Fruit fly (Drosophila melanogaster): Measurements from ENCODE around the gene ro.

The ro gene

DNA sequence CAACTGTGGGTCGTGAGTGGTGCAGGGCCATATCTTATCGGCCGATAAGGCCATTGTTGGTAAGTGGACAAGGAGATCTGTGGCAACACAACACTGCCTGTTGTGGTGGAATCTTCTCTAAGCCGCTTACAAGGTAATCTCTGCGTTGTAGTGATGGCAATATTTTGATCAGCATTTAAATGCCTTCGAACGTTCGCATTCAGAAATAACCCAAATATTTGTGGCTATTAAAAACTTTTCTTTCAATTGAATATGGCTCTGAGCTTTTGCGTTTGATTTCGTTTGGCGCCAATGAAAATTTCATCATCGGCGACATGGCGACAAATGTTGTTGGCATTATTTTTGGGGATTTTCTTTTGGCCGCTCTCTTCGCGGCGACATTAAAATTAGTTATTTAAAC lies 9.5 kb upstream of the ro start:
- no peak for TF ChIP-seq CG17801 (GFP tag; optimal IDR thresholded peaks at IDR 0.05; ENCODE audit: partially characterized antibody)

DNA sequence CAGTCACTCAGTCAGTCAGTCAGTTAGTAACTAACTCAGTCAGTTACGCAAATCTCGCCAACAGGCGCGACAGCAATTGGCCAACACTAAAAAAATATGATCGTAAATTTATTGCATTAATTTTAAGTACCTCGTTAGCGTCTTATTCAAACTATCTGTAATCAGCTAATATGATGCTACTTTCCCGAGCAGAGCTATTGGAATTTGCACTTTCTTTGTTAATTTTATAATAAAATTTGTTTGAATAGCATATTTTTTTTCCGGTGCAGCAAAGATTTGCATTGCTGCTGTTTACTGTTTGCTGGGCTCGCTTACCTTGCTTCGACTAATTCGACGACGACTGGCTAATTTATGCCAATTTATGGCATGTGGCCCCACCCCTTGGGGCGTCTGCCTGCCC lies 9.1 kb upstream of the ro start:
- TF ChIP-seq CG17801 (GFP tag; optimal IDR thresholded peaks at IDR 0.05; ENCODE audit: partially characterized antibody) = no peak

DNA sequence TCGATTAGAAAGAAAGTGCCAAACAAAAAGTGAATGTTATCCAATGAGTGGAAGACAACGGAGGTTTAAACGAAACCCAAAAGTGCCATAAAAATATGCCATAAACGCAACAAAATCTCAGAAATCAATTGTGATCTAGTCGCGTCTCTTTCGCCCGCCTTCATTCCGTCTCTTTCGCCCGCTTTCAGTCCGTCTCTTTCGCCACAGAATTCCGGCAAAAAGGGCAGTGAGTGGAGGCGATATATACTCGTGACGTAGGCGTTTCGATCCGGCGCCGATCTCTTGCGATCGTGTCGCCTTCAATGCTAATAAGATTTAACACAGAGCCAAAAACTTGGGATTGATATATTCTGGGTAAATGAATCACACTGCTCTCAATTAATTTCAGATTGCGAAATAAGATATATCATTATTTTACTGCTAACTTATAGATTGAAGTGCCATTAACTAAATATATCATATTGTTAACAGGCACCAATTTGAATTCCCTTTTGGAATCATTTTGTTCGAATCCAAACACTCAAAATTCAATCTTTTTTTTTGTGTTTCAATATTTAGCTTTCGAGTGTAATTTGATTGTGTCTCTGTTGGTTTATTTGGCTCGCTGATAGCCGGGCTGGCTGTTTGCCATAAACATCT lies 7.2 kb upstream of the ro start:
- TF ChIP-seq CG17801 (GFP tag; optimal IDR thresholded peaks at IDR 0.05; ENCODE audit: partially characterized antibody) = no peak

DNA sequence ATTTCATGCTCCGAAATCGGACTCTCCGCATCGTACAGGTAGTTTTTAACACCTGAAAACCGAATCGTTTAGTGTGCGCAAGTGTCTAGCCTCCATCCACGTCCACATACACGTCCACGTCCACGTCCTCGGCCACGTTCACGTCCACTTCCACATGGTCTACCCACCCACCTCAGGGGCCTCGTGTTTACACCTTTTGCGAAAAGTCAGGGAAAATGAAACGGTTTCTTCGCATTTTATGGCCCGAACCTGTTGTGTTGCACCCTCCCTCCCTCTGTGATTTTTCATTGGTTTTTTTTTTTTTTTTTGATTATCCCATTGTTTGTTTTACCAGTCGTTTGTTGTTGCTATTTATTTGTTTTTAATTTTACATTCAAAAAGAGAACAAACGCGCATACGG lies 6.2 kb upstream of the ro start:
- no peak for TF ChIP-seq CG17801 (GFP tag; optimal IDR thresholded peaks at IDR 0.05; ENCODE audit: partially characterized antibody)

DNA sequence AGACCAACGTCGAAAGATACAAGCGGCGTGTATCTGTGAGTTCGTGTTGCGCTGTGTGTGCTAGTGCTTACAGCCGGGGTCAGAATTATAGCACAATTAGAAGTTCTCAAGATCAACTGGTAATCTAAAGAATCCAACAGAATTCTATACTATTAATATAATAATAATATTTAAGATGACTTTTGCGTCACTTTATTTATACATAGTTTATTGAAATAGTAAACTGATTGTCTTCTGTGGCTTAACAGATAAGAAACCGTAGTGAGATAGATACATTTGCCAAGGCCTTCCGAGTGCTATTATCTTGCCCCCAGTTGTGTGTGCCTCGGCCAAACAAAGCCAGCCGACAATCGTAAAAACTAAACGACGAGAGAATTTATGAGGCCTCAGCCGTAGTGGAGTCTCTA lies 5.3 kb upstream of the ro start:
- TF ChIP-seq CG17801 (GFP tag; optimal IDR thresholded peaks at IDR 0.05; ENCODE audit: partially characterized antibody) = peak; percentile 55

DNA sequence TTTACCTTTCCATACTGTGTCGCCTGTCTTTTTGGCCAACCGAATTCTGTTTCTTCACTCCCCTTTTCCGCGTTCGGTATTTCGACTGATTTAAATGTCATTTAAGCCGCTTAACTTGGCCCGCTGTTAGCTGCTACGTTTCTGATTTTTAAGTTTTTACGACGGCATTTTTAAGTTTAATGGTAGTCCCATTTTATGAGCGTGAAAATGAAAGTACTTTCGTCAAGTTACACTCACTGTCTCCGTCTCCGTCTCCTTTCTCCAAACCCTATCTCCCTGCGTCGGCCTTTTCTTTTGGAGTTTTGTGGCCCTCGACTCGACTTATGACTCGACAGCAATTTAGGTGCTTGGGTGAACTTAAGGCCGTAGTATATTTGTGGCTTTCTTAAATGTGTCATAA lies 4.2 kb upstream of the ro start:
- no peak for TF ChIP-seq CG17801 (GFP tag; optimal IDR thresholded peaks at IDR 0.05; ENCODE audit: partially characterized antibody)

DNA sequence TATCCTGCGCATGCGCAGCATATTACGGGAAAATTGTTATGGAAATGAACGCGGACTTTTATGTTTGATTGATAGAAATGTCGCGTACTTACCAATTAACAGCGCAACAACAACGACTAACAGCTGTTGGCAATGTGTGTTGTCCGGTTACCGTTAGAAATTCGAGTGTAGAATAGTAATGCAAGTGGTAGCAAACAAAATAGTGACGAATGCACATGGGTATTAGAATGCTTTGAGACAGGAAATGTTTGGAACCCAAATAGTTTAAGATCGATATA lies 2.0 kb upstream of the ro start:
- TF ChIP-seq CG17801 (GFP tag; optimal IDR thresholded peaks at IDR 0.05; ENCODE audit: partially characterized antibody) = no peak

DNA sequence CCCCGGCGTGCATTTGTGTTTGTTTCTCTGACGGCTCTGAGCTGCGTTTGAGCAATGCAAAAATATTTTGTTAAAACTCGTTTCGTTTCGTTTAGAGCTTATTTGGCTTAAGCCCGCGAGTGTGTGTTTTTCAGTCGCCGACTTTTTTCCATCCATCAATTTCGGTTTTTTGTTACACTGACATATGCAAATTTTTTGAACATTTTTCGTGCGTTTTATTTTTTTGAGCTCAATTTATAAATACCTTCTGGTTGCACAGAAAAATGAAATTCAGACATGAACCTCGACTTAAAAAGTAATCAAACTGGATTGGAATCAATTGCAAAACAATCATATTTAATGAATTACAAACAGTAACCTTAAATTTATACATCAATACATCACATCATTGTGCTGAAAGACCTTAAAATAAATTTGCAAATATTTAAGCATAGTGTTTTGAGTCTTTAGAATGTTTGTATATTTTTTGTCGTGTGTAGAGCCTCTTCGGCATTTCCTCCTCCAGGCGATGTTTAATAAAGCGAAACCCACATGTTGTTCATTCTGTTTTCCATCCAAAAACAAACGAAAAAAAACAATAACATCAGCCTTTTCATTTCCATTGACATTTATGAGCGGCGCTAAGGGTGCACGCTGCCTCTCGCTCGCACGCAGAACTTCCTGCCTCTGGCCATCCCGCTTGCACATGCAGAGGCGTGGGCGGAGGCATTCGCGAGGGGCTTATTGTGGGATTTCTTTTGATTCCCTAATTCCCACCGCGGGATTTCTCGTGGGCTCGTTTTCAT lies 1.5 kb upstream of the ro start:
- no peak for TF ChIP-seq CG17801 (GFP tag; optimal IDR thresholded peaks at IDR 0.05; ENCODE audit: partially characterized antibody)

DNA sequence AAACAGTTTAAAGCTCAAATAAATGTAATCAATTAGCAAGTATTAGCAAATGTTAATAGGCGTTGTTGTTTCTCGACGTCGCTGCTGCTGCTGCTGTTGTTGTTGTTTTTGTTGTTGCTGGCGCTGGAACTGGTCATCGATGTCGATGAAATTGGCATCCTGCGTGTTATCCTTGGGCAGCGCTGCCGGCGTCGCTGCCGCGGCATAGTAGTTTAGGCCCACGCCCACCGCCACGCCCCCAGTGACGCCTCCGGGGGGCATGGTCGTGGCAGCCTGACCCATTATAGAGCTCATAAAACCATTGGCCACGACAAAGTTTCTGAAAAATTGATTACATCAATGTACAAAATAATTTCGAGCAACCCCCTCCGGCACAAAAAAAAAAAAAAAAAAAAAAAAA lies 4.1 kb downstream of the ro start:
- no peak for TF ChIP-seq CG17801 (GFP tag; optimal IDR thresholded peaks at IDR 0.05; ENCODE audit: partially characterized antibody)

DNA sequence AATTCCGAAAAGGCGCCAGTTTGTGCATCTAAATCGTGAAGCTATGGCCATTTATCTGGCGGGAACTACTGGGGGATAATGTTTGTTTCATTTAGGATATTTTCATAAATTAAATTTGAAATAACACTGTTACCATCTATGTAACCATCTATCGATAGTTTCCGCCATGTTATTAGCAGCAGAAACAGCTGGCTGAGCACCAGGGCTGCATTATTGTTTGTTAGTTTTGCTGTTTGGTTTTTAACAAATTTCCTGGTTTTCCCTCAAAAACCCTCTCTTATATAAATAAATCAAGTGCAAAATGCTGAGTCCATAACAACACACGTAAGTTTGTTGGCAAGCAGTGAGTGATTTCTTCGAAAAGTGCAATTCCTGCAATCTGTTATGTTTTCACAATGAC lies 4.5 kb downstream of the ro start, which contains the start of gene CG5500:
CG5500 (plus strand) TSS at position 199 of the 400 bp plus-strand sequence.
- TF ChIP-seq CG17801 (GFP tag; optimal IDR thresholded peaks at IDR 0.05; ENCODE audit: partially characterized antibody) = peak; percentile 38

DNA sequence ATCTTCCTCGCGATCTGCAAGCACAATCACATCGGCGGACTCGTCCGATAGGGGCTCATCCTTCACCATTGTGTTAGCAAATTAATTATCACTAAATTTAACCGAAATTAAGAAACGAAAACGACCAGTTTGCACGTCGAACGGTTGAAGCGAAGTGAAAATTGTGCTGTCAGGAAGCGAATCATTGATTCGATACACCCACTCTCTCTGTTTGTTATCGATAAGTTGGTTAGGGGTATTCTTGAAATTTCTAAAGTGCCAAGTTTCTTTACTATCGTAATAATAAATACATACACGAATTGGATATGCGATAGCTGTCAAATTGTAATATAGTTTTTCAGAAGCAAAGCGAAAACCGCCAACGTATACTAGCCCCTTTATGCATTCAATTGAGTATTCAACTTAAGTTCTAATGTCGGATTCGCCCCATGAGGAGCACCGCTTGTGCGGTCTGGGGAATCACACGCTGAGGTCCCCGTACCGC lies 5.4 kb downstream of the ro start, which contains the start of gene Rb97D:
Rb97D (minus strand) TSS at position 199 of the 484 bp plus-strand sequence.
- peak; percentile 50 for TF ChIP-seq CG17801 (GFP tag; optimal IDR thresholded peaks at IDR 0.05; ENCODE audit: partially characterized antibody)

DNA sequence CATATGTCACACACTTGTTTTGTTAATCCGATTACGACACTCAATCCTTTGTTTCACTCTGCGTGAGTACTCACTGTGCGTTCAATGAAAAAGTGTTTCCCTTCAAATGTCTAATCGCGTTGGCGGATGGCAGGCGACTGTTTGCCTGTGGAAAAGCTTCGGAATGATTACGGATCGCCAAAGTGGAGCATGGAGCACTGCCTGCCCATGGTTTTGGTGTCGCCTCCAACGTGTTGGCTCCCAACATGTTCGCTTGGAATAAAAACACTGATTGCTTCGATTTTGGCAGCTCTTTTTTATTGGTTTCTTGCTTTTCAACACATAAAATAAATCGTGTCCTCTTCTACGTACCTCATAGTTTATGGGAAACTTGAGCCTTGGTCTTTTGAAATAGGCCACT lies 9.1 kb downstream of the ro start, which contains the start of gene SPARC:
SPARC (minus strand) TSS at position 144 of the 400 bp plus-strand sequence.
- no peak for TF ChIP-seq CG17801 (GFP tag; optimal IDR thresholded peaks at IDR 0.05; ENCODE audit: partially characterized antibody)

DNA sequence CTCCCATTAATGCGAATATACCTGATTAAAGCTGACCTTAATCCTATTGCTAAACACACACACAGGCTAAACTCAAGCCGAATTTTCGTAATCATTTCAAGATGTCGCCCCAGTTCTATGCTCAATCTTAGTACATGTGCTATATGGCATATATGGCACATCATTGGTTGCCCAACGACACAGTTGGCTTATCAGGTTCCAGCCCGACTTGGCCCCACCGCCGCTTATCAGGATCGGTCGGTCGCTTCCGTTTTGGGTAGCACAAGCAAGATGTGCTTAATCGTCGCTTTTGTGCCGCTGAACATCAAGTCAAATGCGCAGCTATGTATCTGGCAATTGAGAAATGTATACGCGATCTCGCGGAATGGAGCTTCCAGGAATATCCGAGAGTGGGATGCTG lies 9.9 kb downstream of the ro start:
- no peak for TF ChIP-seq CG17801 (GFP tag; optimal IDR thresholded peaks at IDR 0.05; ENCODE audit: partially characterized antibody)

DNA sequence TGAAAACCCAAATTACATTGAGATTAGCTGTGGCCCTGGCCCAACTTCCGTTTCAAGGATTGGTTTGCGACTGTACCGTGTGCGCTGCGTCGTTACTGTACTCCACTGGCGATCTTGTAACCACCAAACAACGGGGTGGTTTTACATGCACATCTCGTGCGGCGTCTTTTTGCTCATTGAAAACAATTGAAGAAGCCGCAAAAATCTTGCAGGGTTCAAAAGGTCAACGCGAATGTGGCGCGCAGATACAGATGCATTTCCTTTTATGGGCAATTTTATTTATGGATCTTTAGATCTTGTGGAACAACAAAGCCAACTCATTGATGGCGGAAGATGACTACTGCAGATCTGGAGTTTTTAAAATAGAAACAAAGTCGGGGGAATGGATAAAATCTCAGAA lies 10.5 kb downstream of the ro start:
- TF ChIP-seq CG17801 (GFP tag; optimal IDR thresholded peaks at IDR 0.05; ENCODE audit: partially characterized antibody) = no peak

DNA sequence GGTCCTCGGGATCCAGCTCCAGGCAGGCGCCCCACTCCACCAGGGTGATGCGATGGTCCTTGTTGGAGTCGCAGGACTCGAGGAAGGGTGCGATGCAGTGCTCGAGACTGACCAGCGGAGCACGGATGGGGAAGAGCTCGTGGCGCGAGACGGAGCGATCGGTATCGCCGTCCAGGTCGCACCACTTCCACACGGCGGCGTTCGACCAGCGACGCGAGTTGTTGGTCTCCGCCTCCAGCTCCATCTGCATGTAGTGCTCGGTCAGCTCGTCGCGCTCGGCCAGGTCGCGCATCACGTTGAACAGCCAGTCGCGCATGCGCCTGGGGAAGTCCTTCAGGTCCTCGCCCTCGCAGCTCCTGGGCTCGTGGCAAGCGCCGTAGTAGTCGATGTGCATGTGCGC lies 11.5 kb downstream of the ro start:
- TF ChIP-seq CG17801 (GFP tag; optimal IDR thresholded peaks at IDR 0.05; ENCODE audit: partially characterized antibody) = no peak

DNA sequence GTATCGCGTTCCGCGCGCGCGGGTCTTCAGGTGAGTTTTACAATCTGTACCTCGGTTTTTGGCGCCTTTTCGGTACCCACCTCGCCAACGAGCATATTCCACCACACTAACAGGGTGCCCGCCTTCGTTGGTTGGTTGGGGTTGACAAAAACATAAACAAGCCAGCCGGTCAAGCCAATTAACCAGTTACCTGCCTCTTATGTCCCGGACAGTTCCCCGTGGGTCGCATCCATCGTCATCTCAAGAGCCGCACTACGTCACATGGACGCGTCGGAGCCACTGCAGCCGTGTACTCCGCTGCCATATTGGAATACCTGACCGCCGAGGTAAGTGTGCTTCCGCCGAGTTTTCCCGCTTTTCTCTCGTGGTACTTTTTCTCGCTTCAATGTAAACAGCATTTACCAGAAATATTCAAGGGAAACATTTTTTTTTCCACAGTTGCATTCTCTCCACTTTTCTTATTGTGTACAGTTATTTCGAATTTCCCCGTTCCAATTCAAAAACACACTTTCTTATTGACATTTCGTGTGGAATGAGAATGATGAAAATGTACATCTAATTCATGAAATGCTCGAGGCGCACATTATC lies 13.4 kb downstream of the ro start:
- no peak for TF ChIP-seq CG17801 (GFP tag; optimal IDR thresholded peaks at IDR 0.05; ENCODE audit: partially characterized antibody)

Data from ovary, adult (tissue).